Fruit fly (Drosophila melanogaster) whole organism, embryonic: ENCODE measurements around the gene Pex14.

ENCODE experiments used
- Asciz ChIP-seq: fragments of 200-800 bp; sonication (Bioruptor generic); optimal IDR thresholded peaks from 2 replicates; lab custom pipeline; 2017; ENCODE audit warnings: missing biosample characterization, mild to moderate bottlenecking, missing genetic modification characterization, missing genetic modification reagents
- Bdp1 ChIP-seq: fragments of 200-800 bp; sonication (Bioruptor generic); optimal IDR thresholded peaks from 3 replicates; lab custom pipeline; 2016; ENCODE audit warnings: missing biosample characterization, missing genetic modification characterization
- CG10209 ChIP-seq: fragments of 200-800 bp; sonication (Bioruptor generic); optimal IDR thresholded peaks from 3 replicates; lab custom pipeline; 2017; ENCODE audit warnings: missing biosample characterization, mild to moderate bottlenecking, missing genetic modification characterization, missing genetic modification reagents
- CG1024 ChIP-seq: fragments of 200-800 bp; sonication (Bioruptor generic); IDR thresholded peaks from 2 replicates; pipeline ENCODE4 v1.3.6; 2022; ENCODE audit warnings: missing biosample characterization, missing genetic modification characterization
- CG10959 ChIP-seq: fragments of 200-800 bp; sonication (Bioruptor generic); IDR thresholded peaks from 2 replicates; pipeline ENCODE4 v1.3.6; 2022; ENCODE audit warnings: missing biosample characterization, missing genetic modification characterization
- CG11247 ChIP-seq: fragments of 200-800 bp; sonication (Bioruptor generic); IDR thresholded peaks from 2 replicates; pipeline ENCODE4 v1.3.6; 2022; ENCODE audit warnings: missing biosample characterization, missing genetic modification characterization
- CG12391 ChIP-seq: fragments of 200-800 bp; sonication (Bioruptor generic); optimal IDR thresholded peaks from 3 replicates; lab custom pipeline; 2018; ENCODE audit warnings: missing biosample characterization, mild to moderate bottlenecking, missing genetic modification characterization, moderate library complexity
- CG13624 ChIP-seq: fragments of 200-800 bp; sonication (Bioruptor generic); optimal IDR thresholded peaks from 2 replicates; lab custom pipeline; 2016; ENCODE audit warnings: missing biosample characterization, missing genetic modification characterization
- CG13775 ChIP-seq: fragments of 200-800 bp; sonication (Bioruptor generic); optimal IDR thresholded peaks from 3 replicates; lab custom pipeline; 2017; ENCODE audit warnings: missing biosample characterization, mild to moderate bottlenecking, missing genetic modification characterization
- CG15073 ChIP-seq: fragments of 200-800 bp; sonication (Bioruptor generic); optimal IDR thresholded peaks from 2 replicates; lab custom pipeline; 2016; ENCODE audit warnings: missing biosample characterization, missing genetic modification characterization
- CG17802 ChIP-seq: fragments of 200-800 bp; sonication (Bioruptor generic); optimal IDR thresholded peaks from 2 replicates; lab custom pipeline; 2018; ENCODE audit warnings: missing biosample characterization, mild to moderate bottlenecking, missing genetic modification characterization, moderate library complexity
- CG2129 ChIP-seq: fragments of 200-800 bp; sonication (Bioruptor generic); IDR thresholded peaks from 2 replicates; pipeline ENCODE4 v1.3.6; 2022; ENCODE audit warnings: missing biosample characterization, missing genetic modification characterization; ENCODE audit not compliant: partially characterized antibody
- CG2875 ChIP-seq: fragments of 200-800 bp; sonication (Bioruptor generic); optimal IDR thresholded peaks from 2 replicates; lab custom pipeline; 2017; ENCODE audit warnings: missing biosample characterization, mild to moderate bottlenecking, missing genetic modification characterization, missing genetic modification reagents
- CG30403 ChIP-seq: fragments of 200-800 bp; sonication (Bioruptor generic); optimal IDR thresholded peaks from 3 replicates; lab custom pipeline; 2016; ENCODE audit warnings: missing biosample characterization, missing genetic modification characterization
- CG3163 ChIP-seq: fragments of 200-800 bp; sonication (Bioruptor generic); optimal IDR thresholded peaks from 3 replicates; lab custom pipeline; 2016; ENCODE audit warnings: missing biosample characterization, missing genetic modification characterization
- CG32532 ChIP-seq: fragments of 200-800 bp; sonication (Bioruptor generic); IDR thresholded peaks from 2 replicates; pipeline ENCODE4 v1.3.6; 2022; ENCODE audit warnings: missing biosample characterization, missing genetic modification characterization
- CG4424 ChIP-seq: fragments of 200-800 bp; sonication (Bioruptor generic); optimal IDR thresholded peaks from 3 replicates; lab custom pipeline; 2016; ENCODE audit warnings: missing biosample characterization, missing genetic modification characterization
- CG5953 ChIP-seq: fragments of 200-800 bp; sonication (Bioruptor generic); IDR thresholded peaks from 2 replicates; pipeline ENCODE4 v1.3.6; 2022; ENCODE audit warnings: missing biosample characterization, missing genetic modification characterization
- CG6175 ChIP-seq: fragments of 200-800 bp; sonication (Bioruptor generic); IDR thresholded peaks from 3 replicates; pipeline ENCODE4 v1.3.6; 2022; ENCODE audit warnings: missing biosample characterization, missing genetic modification characterization
- CG7372 ChIP-seq: fragments of 200-800 bp; sonication (Bioruptor generic); IDR thresholded peaks from 2 replicates; pipeline ENCODE4 v1.3.6; 2022; ENCODE audit warnings: missing biosample characterization, missing genetic modification characterization
- CG7556 ChIP-seq: fragments of 200-800 bp; sonication (Bioruptor generic); optimal IDR thresholded peaks from 2 replicates; lab custom pipeline; 2017; ENCODE audit warnings: missing biosample characterization, mild to moderate bottlenecking, missing genetic modification characterization
- Dbx ChIP-seq: fragments of 200-800 bp; sonication (Bioruptor generic); IDR thresholded peaks from 3 replicates; pipeline ENCODE4 v1.3.6; 2022; ENCODE audit warnings: missing biosample characterization, missing genetic modification characterization
- Dfd ChIP-seq, 2 experiments: fragments of >200 bp; optimal IDR thresholded peaks; 2 replicates each; lab custom pipeline; 2017; ENCODE audit warnings: missing biosample characterization in 2 of 2, missing genetic modification characterization in 2 of 2
- Ets65A ChIP-seq: fragments of 200-800 bp; sonication (Bioruptor generic); peaks from one replicate; lab custom pipeline; 2016; ENCODE audit warnings: missing biosample characterization, missing genetic modification characterization
- HLH3B ChIP-seq: fragments of 200-800 bp; sonication (Bioruptor generic); IDR thresholded peaks from 2 replicates; pipeline ENCODE4 v1.3.6; 2022; ENCODE audit warnings: missing biosample characterization, missing genetic modification characterization
- HLH4C ChIP-seq: fragments of 200-800 bp; sonication (Bioruptor generic); IDR thresholded peaks from 3 replicates; pipeline ENCODE4 v1.3.6; 2022; ENCODE audit warnings: missing biosample characterization, missing genetic modification characterization; ENCODE audit not compliant: partially characterized antibody
- Hr51 ChIP-seq, 2 experiments: fragments of 200-800 bp; sonication (Bioruptor generic); optimal IDR thresholded peaks; 2 replicates in 1 of 2; 3 replicates in 1 of 2; lab custom pipeline; 2016 to 2018; ENCODE audit warnings: missing biosample characterization in 2 of 2, missing genetic modification characterization in 2 of 2, mild to moderate bottlenecking in 1 of 2, moderate library complexity in 1 of 2
- Hsf ChIP-seq: fragments of 200-800 bp; sonication (Bioruptor generic); optimal IDR thresholded peaks from 3 replicates; lab custom pipeline; 2016; ENCODE audit warnings: missing biosample characterization, missing genetic modification characterization
- Max ChIP-seq: fragments of 200-800 bp; sonication (Bioruptor generic); optimal IDR thresholded peaks from 2 replicates; lab custom pipeline; 2016; ENCODE audit warnings: missing biosample characterization, mild to moderate bottlenecking, missing genetic modification characterization
- Med ChIP-seq: fragments of 200-800 bp; sonication (Bioruptor generic); peaks from one replicate; lab custom pipeline; 2016; ENCODE audit warnings: missing biosample characterization, missing genetic modification characterization, mild to moderate bottlenecking, inconsistent platforms, moderate library complexity
- NC2β ChIP-seq: fragments of 200-800 bp; sonication (Bioruptor generic); optimal IDR thresholded peaks from 2 replicates; lab custom pipeline; 2016; ENCODE audit warnings: missing biosample characterization, missing genetic modification characterization
- Neu2 ChIP-seq: fragments of 200-800 bp; sonication (Bioruptor generic); optimal IDR thresholded peaks from 3 replicates; lab custom pipeline; 2016; ENCODE audit warnings: missing biosample characterization, missing genetic modification characterization, borderline replicate concordance
- Nf-YC ChIP-seq: fragments of 200-800 bp; optimal IDR thresholded peaks from 3 replicates; lab custom pipeline; 2019; ENCODE audit warnings: missing biosample characterization, mild to moderate bottlenecking, missing genetic modification characterization, moderate library complexity
- PHDP ChIP-seq: fragments of 200-800 bp; sonication (Bioruptor generic); optimal IDR thresholded peaks from 3 replicates; lab custom pipeline; 2018; ENCODE audit warnings: missing biosample characterization, mild to moderate bottlenecking, missing genetic modification characterization, moderate library complexity
- Ptx1 ChIP-seq: fragments of 200-800 bp; sonication (Bioruptor generic); IDR thresholded peaks from 2 replicates; pipeline ENCODE4 v1.3.6; 2022; ENCODE audit warnings: missing biosample characterization, missing genetic modification characterization
- Ravus ChIP-seq: fragments of 200-800 bp; sonication (Bioruptor generic); IDR thresholded peaks from 2 replicates; pipeline ENCODE4 v1.3.6; 2022; ENCODE audit warnings: missing biosample characterization, missing genetic modification characterization
- ab ChIP-seq: fragments of 200-800 bp; sonication (Bioruptor generic); optimal IDR thresholded peaks from 2 replicates; lab custom pipeline; 2016; ENCODE audit warnings: missing biosample characterization, missing genetic modification characterization
- bbx ChIP-seq: fragments of 200-800 bp; sonication (Bioruptor generic); IDR thresholded peaks from 2 replicates; pipeline ENCODE4 v1.3.6; 2022; ENCODE audit warnings: missing biosample characterization, missing genetic modification characterization; ENCODE audit not compliant: partially characterized antibody
- bsh ChIP-seq, 2 experiments: fragments of 200-800 bp; sonication (Bioruptor generic); optimal IDR thresholded peaks; 2 replicates each; lab custom pipeline; 2017 to 2018; ENCODE audit warnings: mild to moderate bottlenecking in 2 of 2, missing biosample characterization in 2 of 2, missing genetic modification characterization in 2 of 2, moderate library complexity in 1 of 2
- dati ChIP-seq: fragments of 200-800 bp; sonication (Bioruptor generic); IDR thresholded peaks from 2 replicates; pipeline ENCODE4 v1.3.6; 2022; ENCODE audit warnings: missing biosample characterization, missing genetic modification characterization
- dpn ChIP-seq, 2 experiments: fragments of 200-800 bp; sonication (Bioruptor generic); optimal IDR thresholded peaks; 3 replicates each; lab custom pipeline; 2016; ENCODE audit warnings: missing biosample characterization in 2 of 2, missing genetic modification characterization in 2 of 2
- insv ChIP-seq, 2 experiments: fragments of 200-800 bp; sonication (Bioruptor generic); optimal IDR thresholded peaks; 3 replicates each; lab custom pipeline; 2016 to 2018; ENCODE audit warnings: missing biosample characterization in 2 of 2, missing genetic modification characterization in 2 of 2
- jigr1 ChIP-seq: fragments of 200-800 bp; sonication (Bioruptor generic); IDR thresholded peaks from 3 replicates; pipeline ENCODE4 v1.3.6; 2022; ENCODE audit warnings: missing biosample characterization, missing genetic modification characterization
- org-1 ChIP-seq: fragments of 200-800 bp; sonication (Bioruptor generic); optimal IDR thresholded peaks from 2 replicates; lab custom pipeline; 2017; ENCODE audit warnings: missing biosample characterization, missing genetic modification characterization
- run ChIP-seq: fragments of 200-800 bp; sonication (Bioruptor generic); optimal IDR thresholded peaks from 3 replicates; lab custom pipeline; 2018; ENCODE audit warnings: missing biosample characterization, mild to moderate bottlenecking, missing genetic modification characterization
- sens ChIP-seq: fragments of 200-800 bp; sonication (Bioruptor generic); peaks from one replicate; lab custom pipeline; 2016; ENCODE audit warnings: missing biosample characterization, missing genetic modification characterization
- slou ChIP-seq: fragments of 200-800 bp; sonication (Bioruptor generic); optimal IDR thresholded peaks from 3 replicates; lab custom pipeline; 2016; ENCODE audit warnings: missing biosample characterization, missing genetic modification characterization
- stwl ChIP-seq: fragments of 200-800 bp; sonication (Bioruptor generic); optimal IDR thresholded peaks from 3 replicates; lab custom pipeline; 2018; ENCODE audit warnings: missing biosample characterization, mild to moderate bottlenecking, missing genetic modification characterization, moderate library complexity
- tio ChIP-seq: fragments of 200-800 bp; sonication (Bioruptor generic); optimal IDR thresholded peaks from 2 replicates; lab custom pipeline; 2017; ENCODE audit warnings: missing biosample characterization, missing genetic modification characterization, inconsistent platforms
- twi ChIP-seq: fragments of 200-800 bp; optimal IDR thresholded peaks from 2 replicates; lab custom pipeline; 2019; ENCODE audit warnings: missing biosample characterization, mild to moderate bottlenecking, missing genetic modification characterization, moderate library complexity

The Pex14 gene

dm6 chr3L:20797379-20797778 lies 18.8 kb downstream of the Pex14 start:
- TF ChIP-seq CG1024 (GFP tag; lab: Robert Waterston, UW) (no peak), org-1 (GFP tag; lab: Kevin White, UChicago) (no peak), HLH3B (GFP tag; lab: Robert Waterston, UW) (no peak), Ets65A (GFP tag; lab: Kevin White, UChicago) (peak; percentile 93), CG12391 (tag; lab: Kevin White, UChicago) (no peak), twi (tag; lab: Kevin White, UChicago) (no peak), bsh (GFP tag; optimal IDR thresholded peaks at IDR 0.05; lab: Kevin White, UChicago) (no peak), CG6175 (GFP tag; lab: Robert Waterston, UW) (0 out of 3 replicates have a peak, but pooled peaks have one; percentile 20), Med (GFP tag; lab: Kevin White, UChicago) (peak; percentile 44), CG30403 (GFP tag; lab: Kevin White, UChicago) (no peak), NC2β (GFP tag; lab: Kevin White, UChicago) (no peak), CG5953 (GFP tag; lab: Robert Waterston, UW) (0 out of 2 replicates have a peak, but pooled peaks have one; percentile 11), Max (GFP tag; lab: Kevin White, UChicago) (no peak), stwl (tag; lab: Kevin White, UChicago) (no peak), CG7372 (GFP tag; lab: Robert Waterston, UW) (no peak), Dbx (GFP tag; lab: Robert Waterston, UW) (0 out of 3 replicates have a peak, but pooled peaks have one; percentile 13), Bdp1 (GFP tag; lab: Kevin White, UChicago) (no peak), jigr1 (GFP tag; lab: Robert Waterston, UW) (no peak), Ptx1 (GFP tag; lab: Robert Waterston, UW) (no peak), Hr51 (GFP tag; optimal IDR thresholded peaks at IDR 0.05; lab: Kevin White, UChicago) (no peak), CG11247 (GFP tag; lab: Robert Waterston, UW) (no peak), sens (GFP tag; lab: Kevin White, UChicago) (peak; percentile 11), CG7556 (no peak)

- TF ChIP-seq ab (GFP tag; lab: Kevin White, UChicago) (no peak), CG15073 (peak; percentile 52), Ravus (GFP tag; lab: Robert Waterston, UW) (peak; percentile 75), CG10209 (GFP tag; lab: Kevin White, UChicago) (peak; percentile 97), Asciz (GFP tag; lab: Kevin White, UChicago) (peak; percentile 94), HLH4C (no peak), Neu2 (GFP tag; lab: Kevin White, UChicago) (no peak), bbx (no peak), insv (GFP tag; optimal IDR thresholded peaks at IDR 0.05; lab: Kevin White, UChicago) (peak in 1 of 2 experiments; percentile 81), CG13624 (GFP tag; lab: Kevin White, UChicago) (peak; percentile 84), CG3163 (GFP tag; lab: Kevin White, UChicago) (peak; percentile 58), run (tag; lab: Kevin White, UChicago) (peak; percentile 60), Nf-YC (tag; lab: Kevin White, UChicago) (peak; percentile 69), Dfd (GFP tag; optimal IDR thresholded peaks at IDR 0.05; lab: Kevin White, UChicago) (no peak), CG2129 (GFP tag; lab: Robert Waterston, UW) (no peak), tio (GFP tag; lab: Kevin White, UChicago) (peak; percentile 87), CG13775 (GFP tag; lab: Kevin White, UChicago) (peak; percentile 97), CG4424 (GFP tag; lab: Kevin White, UChicago) (peak; percentile 95), CG17802 (tag; lab: Kevin White, UChicago) (peak; percentile 90), slou (GFP tag; lab: Kevin White, UChicago) (peak; percentile 89), CG2875 (GFP tag; lab: Kevin White, UChicago) (peak; percentile 96), dati (peak; percentile 93), CG10959 (peak; percentile 88), CG32532 (GFP tag; lab: Robert Waterston, UW) (peak; percentile 96), dpn (GFP tag; optimal IDR thresholded peaks at IDR 0.05; lab: Kevin White, UChicago) (peak; percentile 78 to 93), PHDP (tag; lab: Kevin White, UChicago) (peak; percentile 91), Hsf (peak; percentile 89)
Observed at dm6 chr3L:20798325-20798846, 19.8 kb downstream of the Pex14 start, which contains the start of the genes CG3698 and tzn. CG3698 (minus strand) TSS chr3L:20798375. tzn (plus strand) TSS chr3L:20798645.
